Fruit fly (Drosophila melanogaster) whole organism, embryonic: ENCODE measurements around the gene Hmbs.

Source experiments
- ATbp ChIP-seq: fragments of 200-800 bp; sonication (Bioruptor generic); optimal IDR thresholded peaks from 2 replicates; lab custom pipeline; 2017; ENCODE audit warnings: missing biosample characterization, mild to moderate bottlenecking, missing genetic modification characterization, missing genetic modification reagents
- Ada2b ChIP-seq: fragments of 200-800 bp; sonication (Bioruptor generic); IDR thresholded peaks from 2 replicates; pipeline ENCODE4 v1.3.6; 2022; ENCODE audit warnings: missing biosample characterization, missing genetic modification characterization
- Asciz ChIP-seq: fragments of 200-800 bp; sonication (Bioruptor generic); optimal IDR thresholded peaks from 2 replicates; lab custom pipeline; 2017; ENCODE audit warnings: missing biosample characterization, mild to moderate bottlenecking, missing genetic modification characterization, missing genetic modification reagents
- BtbVII ChIP-seq: fragments of 200-800 bp; sonication (Bioruptor generic); optimal IDR thresholded peaks from 3 replicates; lab custom pipeline; 2017; ENCODE audit warnings: missing biosample characterization, mild to moderate bottlenecking, missing genetic modification characterization
- Bteb2 ChIP-seq: fragments of 200-800 bp; sonication (Bioruptor generic); optimal IDR thresholded peaks from 2 replicates; lab custom pipeline; 2016; ENCODE audit warnings: missing biosample characterization, missing genetic modification characterization
- CG10565 ChIP-seq: fragments of 200-800 bp; sonication (Bioruptor generic); optimal IDR thresholded peaks from 3 replicates; lab custom pipeline; 2016; ENCODE audit warnings: missing biosample characterization, mild to moderate bottlenecking, missing genetic modification characterization
- CG13287 ChIP-seq: fragments of 200-800 bp; sonication (Bioruptor generic); IDR thresholded peaks from 2 replicates; pipeline ENCODE4 v1.3.6; 2022; ENCODE audit warnings: missing biosample characterization, missing genetic modification characterization; ENCODE audit not compliant: partially characterized antibody
- CG13894 ChIP-seq: fragments of 200-800 bp; sonication (Bioruptor generic); optimal IDR thresholded peaks from 3 replicates; lab custom pipeline; 2018; ENCODE audit warnings: missing biosample characterization, mild to moderate bottlenecking, missing genetic modification characterization, moderate library complexity
- CG15073 ChIP-seq: fragments of 200-800 bp; sonication (Bioruptor generic); optimal IDR thresholded peaks from 2 replicates; lab custom pipeline; 2016; ENCODE audit warnings: missing biosample characterization, missing genetic modification characterization
- CG15479 ChIP-seq: fragments of 200-800 bp; sonication (Bioruptor generic); optimal IDR thresholded peaks from 3 replicates; lab custom pipeline; 2019; ENCODE audit warnings: missing biosample characterization, mild to moderate bottlenecking, missing genetic modification characterization, moderate library complexity
- CG16863 ChIP-seq: fragments of 200-800 bp; sonication (Bioruptor generic); optimal IDR thresholded peaks from 3 replicates; lab custom pipeline; 2016; ENCODE audit warnings: missing biosample characterization, missing genetic modification characterization
- CG31224 ChIP-seq: fragments of 200-800 bp; sonication (Bioruptor generic); IDR thresholded peaks from 2 replicates; pipeline ENCODE4 v1.3.6; 2022; ENCODE audit warnings: missing biosample characterization, missing genetic modification characterization
- CG3163 ChIP-seq: fragments of 200-800 bp; sonication (Bioruptor generic); optimal IDR thresholded peaks from 3 replicates; lab custom pipeline; 2016; ENCODE audit warnings: missing biosample characterization, missing genetic modification characterization
- CG32532 ChIP-seq: fragments of 200-800 bp; sonication (Bioruptor generic); IDR thresholded peaks from 2 replicates; pipeline ENCODE4 v1.3.6; 2022; ENCODE audit warnings: missing biosample characterization, missing genetic modification characterization
- CG33557 ChIP-seq: fragments of 200-800 bp; sonication (Bioruptor generic); optimal IDR thresholded peaks from 2 replicates; lab custom pipeline; 2019; ENCODE audit warnings: missing biosample characterization, mild to moderate bottlenecking, missing genetic modification characterization, moderate library complexity
- CG34224 ChIP-seq: fragments of 200-800 bp; sonication (Bioruptor generic); IDR thresholded peaks from 3 replicates; pipeline ENCODE4 v1.3.6; 2022; ENCODE audit warnings: missing biosample characterization, missing genetic modification characterization; ENCODE audit not compliant: partially characterized antibody
- CG9437 ChIP-seq: fragments of 200-800 bp; sonication (Bioruptor generic); optimal IDR thresholded peaks from 2 replicates; lab custom pipeline; 2018; ENCODE audit warnings: missing biosample characterization, mild to moderate bottlenecking, missing genetic modification characterization
- CG9609 ChIP-seq: fragments of 200-800 bp; sonication (Bioruptor generic); optimal IDR thresholded peaks from 3 replicates; lab custom pipeline; 2016; ENCODE audit warnings: missing biosample characterization, missing genetic modification characterization
- CoRest ChIP-seq: fragments of 200-800 bp; sonication (Bioruptor generic); optimal IDR thresholded peaks from 3 replicates; lab custom pipeline; 2018; ENCODE audit warnings: missing biosample characterization, mild to moderate bottlenecking, missing genetic modification characterization, moderate library complexity
- Deaf1 ChIP-seq: fragments of 200-800 bp; optimal IDR thresholded peaks from 3 replicates; lab custom pipeline; 2019; ENCODE audit warnings: missing biosample characterization, mild to moderate bottlenecking, missing genetic modification characterization, moderate library complexity
- HLH54F ChIP-seq: fragments of 200-800 bp; sonication (Bioruptor generic); optimal IDR thresholded peaks from 3 replicates; lab custom pipeline; 2016; ENCODE audit warnings: missing biosample characterization, missing genetic modification characterization
- Hmx ChIP-seq: fragments of 200-800 bp; sonication (Bioruptor generic); optimal IDR thresholded peaks from 2 replicates; lab custom pipeline; 2016; ENCODE audit warnings: missing biosample characterization, missing genetic modification characterization
- Mrtf ChIP-seq: fragments of 200-800 bp; sonication (Bioruptor generic); IDR thresholded peaks from 3 replicates; pipeline ENCODE4 v1.3.6; 2022; ENCODE audit warnings: missing biosample characterization, missing genetic modification characterization
- Pdp1 ChIP-seq, 2 experiments: fragments of 200-800 bp; sonication (Bioruptor generic); optimal IDR thresholded peaks; 3 replicates each; lab custom pipeline; 2016; ENCODE audit warnings: missing biosample characterization in 2 of 2, missing genetic modification characterization in 2 of 2, mild to moderate bottlenecking in 1 of 2, moderate library complexity in 1 of 2
- Ptx1 ChIP-seq: fragments of 200-800 bp; sonication (Bioruptor generic); IDR thresholded peaks from 2 replicates; pipeline ENCODE4 v1.3.6; 2022; ENCODE audit warnings: missing biosample characterization, missing genetic modification characterization
- Rx ChIP-seq: fragments of 200-800 bp; sonication (Bioruptor generic); IDR thresholded peaks from 2 replicates; pipeline ENCODE4 v1.3.6; 2022; ENCODE audit warnings: missing biosample characterization, missing genetic modification characterization
- Side ChIP-seq: fragments of 200-800 bp; sonication (Bioruptor generic); optimal IDR thresholded peaks from 2 replicates; lab custom pipeline; 2016; ENCODE audit warnings: missing biosample characterization, missing genetic modification characterization
- Tbp ChIP-seq: fragments of >200 bp; optimal IDR thresholded peaks from 2 replicates; lab custom pipeline; 2018; ENCODE audit warnings: missing biosample characterization, missing genetic modification characterization
- al ChIP-seq: fragments of 200-800 bp; sonication (Bioruptor generic); IDR thresholded peaks from 2 replicates; pipeline ENCODE4 v1.3.6; 2022; ENCODE audit warnings: missing biosample characterization, missing genetic modification characterization
- amos ChIP-seq: fragments of 200-800 bp; sonication (Bioruptor generic); IDR thresholded peaks from 2 replicates; pipeline ENCODE4 v1.3.6; 2022; ENCODE audit warnings: missing biosample characterization, missing genetic modification characterization; ENCODE audit not compliant: partially characterized antibody
- bab2 ChIP-seq: fragments of 200-800 bp; sonication (Bioruptor generic); optimal IDR thresholded peaks from 2 replicates; lab custom pipeline; 2016; ENCODE audit warnings: missing biosample characterization, missing genetic modification characterization
- cg ChIP-seq: fragments of 200-800 bp; sonication (Bioruptor generic); optimal IDR thresholded peaks from 3 replicates; lab custom pipeline; 2019; ENCODE audit warnings: missing biosample characterization, mild to moderate bottlenecking, missing genetic modification characterization, moderate library complexity
- croc ChIP-seq: fragments of 200-800 bp; sonication (Bioruptor generic); conservative IDR thresholded peaks from 3 replicates; pipeline ENCODE4 v1.3.6; 2022; ENCODE audit warnings: missing biosample characterization, missing genetic modification characterization
- crol ChIP-seq: fragments of 200-800 bp; sonication (Bioruptor generic); IDR thresholded peaks from 2 replicates; pipeline ENCODE4 v1.3.6; 2022; ENCODE audit warnings: missing biosample characterization, missing genetic modification characterization
- eve ChIP-seq, 2 experiments: fragments of >200 bp; optimal IDR thresholded peaks; 2 replicates each; lab custom pipeline; 2017; ENCODE audit warnings: missing biosample characterization in 2 of 2, missing genetic modification characterization in 2 of 2
- fd102C ChIP-seq: fragments of 200-800 bp; sonication (Bioruptor generic); optimal IDR thresholded peaks from 2 replicates; lab custom pipeline; 2018; ENCODE audit warnings: missing biosample characterization, mild to moderate bottlenecking, missing genetic modification characterization, moderate library complexity
- gem ChIP-seq: fragments of 200-800 bp; sonication (Bioruptor generic); optimal IDR thresholded peaks from 2 replicates; lab custom pipeline; 2019; ENCODE audit warnings: missing biosample characterization, mild to moderate bottlenecking, missing genetic modification characterization, moderate library complexity
- gsb ChIP-seq: fragments of 200-800 bp; sonication (Bioruptor generic); IDR thresholded peaks from 2 replicates; pipeline ENCODE4 v1.3.6; 2022; ENCODE audit warnings: missing biosample characterization, missing genetic modification characterization
- hth ChIP-seq: fragments of >200 bp; optimal IDR thresholded peaks from 2 replicates; lab custom pipeline; 2017; ENCODE audit warnings: inconsistent platforms
- ken ChIP-seq: fragments of 200-800 bp; sonication (Bioruptor generic); IDR thresholded peaks from 3 replicates; pipeline ENCODE4 v1.3.6; 2022; ENCODE audit warnings: missing biosample characterization, missing genetic modification characterization
- lilli ChIP-seq: fragments of 200-800 bp; sonication (Bioruptor generic); optimal IDR thresholded peaks from 3 replicates; lab custom pipeline; 2016; ENCODE audit warnings: missing biosample characterization, missing genetic modification characterization
- lola ChIP-seq, 3 experiments: fragments of >200 bp in 2 of 3; fragments of 200-800 bp in 1 of 3; sonication (Bioruptor generic) in 1 of 3; optimal IDR thresholded peaks; 2 replicates each; lab custom pipeline; 2017 to 2019; ENCODE audit warnings: missing biosample characterization in 3 of 3, missing genetic modification characterization in 3 of 3, mild to moderate bottlenecking in 1 of 3, moderate library complexity in 1 of 3
- nau ChIP-seq: fragments of 200-800 bp; sonication (Bioruptor generic); optimal IDR thresholded peaks from 3 replicates; lab custom pipeline; 2017; ENCODE audit warnings: missing biosample characterization, mild to moderate bottlenecking, missing genetic modification characterization, missing genetic modification reagents
- pita ChIP-seq: fragments of 200-800 bp; sonication (Bioruptor generic); optimal IDR thresholded peaks from 2 replicates; lab custom pipeline; 2017; ENCODE audit warnings: missing biosample characterization, mild to moderate bottlenecking, missing genetic modification characterization
- sima ChIP-seq: fragments of 200-800 bp; sonication (Bioruptor generic); optimal IDR thresholded peaks from 2 replicates; lab custom pipeline; 2016; ENCODE audit warnings: missing biosample characterization, missing genetic modification characterization
- sqz ChIP-seq: fragments of 200-800 bp; sonication (Bioruptor generic); optimal IDR thresholded peaks from 3 replicates; lab custom pipeline; 2018; ENCODE audit warnings: missing biosample characterization, mild to moderate bottlenecking, missing genetic modification characterization
- sr ChIP-seq: fragments of 200-800 bp; sonication (Bioruptor generic); IDR thresholded peaks from 3 replicates; pipeline ENCODE4 v1.3.6; 2022; ENCODE audit warnings: missing biosample characterization, missing genetic modification characterization
- wek ChIP-seq: fragments of 200-800 bp; sonication (Bioruptor generic); optimal IDR thresholded peaks from 3 replicates; lab custom pipeline; 2018; ENCODE audit warnings: missing biosample characterization, mild to moderate bottlenecking, missing genetic modification characterization, moderate library complexity
- yki ChIP-seq: fragments of >200 bp; optimal IDR thresholded peaks from 3 replicates; lab custom pipeline; 2018

The Hmbs gene

dm6 chr3L:1349942-1350923, 15.5 kb downstream of the Hmbs start (continued):
- TF ChIP-seq Side (GFP tag; lab: Kevin White, UChicago), result peak; percentile 9
- TF ChIP-seq Tbp, result no peak
- no peak for TF ChIP-seq sr
- TF ChIP-seq pita, result no peak
- no peak for TF ChIP-seq sqz (GFP tag; lab: Kevin White, UChicago)
- no peak for TF ChIP-seq sima (GFP tag; lab: Kevin White, UChicago)
- TF ChIP-seq hth (lab: Kevin White, UChicago), result no peak
- TF ChIP-seq Deaf1 (tag; lab: Kevin White, UChicago), result no peak
- peak; percentile 98 for TF ChIP-seq cg (GFP tag; lab: Kevin White, UChicago)
- peak; percentile 30; the same call in 1 of the 2 replicates for TF ChIP-seq CG31224 (GFP tag; lab: Robert Waterston, UW)
- peak; percentile 37 for TF ChIP-seq Ptx1 (GFP tag; lab: Robert Waterston, UW)
- peak; percentile 54 for TF ChIP-seq lilli (GFP tag; lab: Kevin White, UChicago)
- no peak; the same call in 1 of the 2 replicates for TF ChIP-seq Ada2b (GFP tag; lab: Robert Waterston, UW)
- no peak for TF ChIP-seq nau (GFP tag; lab: Kevin White, UChicago)
- no peak for TF ChIP-seq Asciz (GFP tag; lab: Kevin White, UChicago)
- TF ChIP-seq CG3163 (GFP tag; lab: Kevin White, UChicago), result no peak
- TF ChIP-seq Mrtf (GFP tag; lab: Robert Waterston, UW), result no peak
- peak; percentile 99 for TF ChIP-seq amos (GFP tag; lab: Robert Waterston, UW)
- no peak for TF ChIP-seq CG10565 (GFP tag; lab: Kevin White, UChicago)
- TF ChIP-seq CG33557 (GFP tag; lab: Kevin White, UChicago), result peak; percentile 19
- TF ChIP-seq Hmx (GFP tag; lab: Kevin White, UChicago), result peak; percentile 12
- TF ChIP-seq CG16863, result peak; percentile 3
- TF ChIP-seq al, result peak; percentile 19; the same call in 1 of the 2 replicates
- TF ChIP-seq CG34224 (GFP tag; lab: Robert Waterston, UW), result peak; percentile 99
- peak; percentile 45 for TF ChIP-seq CG15479 (GFP tag; lab: Kevin White, UChicago)
- no peak for TF ChIP-seq ATbp
- TF ChIP-seq BtbVII, result no peak
- TF ChIP-seq eve (GFP tag; optimal IDR thresholded peaks at IDR 0.05; lab: Kevin White, UChicago), result no peak
- no peak for TF ChIP-seq ken (GFP tag; lab: Robert Waterston, UW)
- TF ChIP-seq crol (GFP tag; lab: Robert Waterston, UW), result no peak
- peak; percentile 7 for TF ChIP-seq Bteb2
- TF ChIP-seq HLH54F (GFP tag; lab: Kevin White, UChicago), result peak; percentile 38
- TF ChIP-seq CG9609 (GFP tag; lab: Kevin White, UChicago), result no peak
- TF ChIP-seq yki (lab: Kevin White, UChicago), result no peak
- TF ChIP-seq CG13894 (tag; lab: Kevin White, UChicago), result peak; percentile 59
- TF ChIP-seq fd102C (GFP tag; lab: Kevin White, UChicago), result no peak
- peak; percentile 13 for TF ChIP-seq bab2
- peak in 2 of 3 experiments; percentile 2 to 4 for TF ChIP-seq lola (GFP tag; optimal IDR thresholded peaks at IDR 0.05; lab: Kevin White, UChicago)
- peak; percentile 34 for TF ChIP-seq CG32532 (GFP tag; lab: Robert Waterston, UW)
- peak; percentile 19 for TF ChIP-seq CG9437 (GFP tag; lab: Kevin White, UChicago)
- TF ChIP-seq CG13287, result peak; percentile 98
- no peak for TF ChIP-seq wek
- peak; percentile 69 for TF ChIP-seq CoRest
- no peak for TF ChIP-seq gsb (GFP tag; lab: Robert Waterston, UW)
- TF ChIP-seq gem (tag; lab: Kevin White, UChicago), result peak; percentile 62
- no peak for TF ChIP-seq CG15073 (GFP tag; lab: Kevin White, UChicago)
- peak; percentile 11 to 25 for TF ChIP-seq Pdp1 (GFP tag; optimal IDR thresholded peaks at IDR 0.05; lab: Kevin White, UChicago)
- no peak for TF ChIP-seq croc
- no peak for TF ChIP-seq Rx (GFP tag; lab: Robert Waterston, UW)
